Worm (Caenorhabditis elegans) whole organism, late embryonic: Measurements from ENCODE around the gene frpr-3.

ENCODE experiments used
- C08G9.2 ChIP-seq: sonication (generic microtip); optimal IDR thresholded peaks from 2 replicates; lab custom pipeline; 2016; ENCODE audit warnings: mild to moderate bottlenecking, missing genetic modification characterization, moderate library complexity, missing compliant biosample characterization
- K09A11.1 ChIP-seq: sonication (generic microtip); optimal IDR thresholded peaks from 2 replicates; lab custom pipeline; 2017; ENCODE audit warnings: antibody characterized with exemption, mild to moderate bottlenecking, missing genetic modification characterization, missing compliant biosample characterization; ENCODE audit not compliant: insufficient read depth
- ceh-19 ChIP-seq: fragments of 200-800 bp; sonication (Bioruptor generic); optimal IDR thresholded peaks from 2 replicates; lab custom pipeline; 2018; ENCODE audit warnings: mild to moderate bottlenecking, missing genetic modification characterization, missing compliant biosample characterization
- eyg-1 ChIP-seq: sonication (generic microtip); optimal IDR thresholded peaks from 2 replicates; lab custom pipeline; 2016; ENCODE audit warnings: missing genotype, missing genetic modification characterization, missing compliant biosample characterization
- pha-4 ChIP-seq: fragments of 150-350 bp; optimal IDR thresholded peaks from 2 replicates; lab custom pipeline; 2018; ENCODE audit warnings: missing biosample characterization, missing genetic modification reagents, missing genetic modification characterization
- pqm-1 ChIP-seq: sonication (generic microtip); optimal IDR thresholded peaks from 2 replicates; lab custom pipeline; 2016; ENCODE audit warnings: missing genetic modification characterization, missing compliant biosample characterization
- zip-5 ChIP-seq: sonication (generic microtip); optimal IDR thresholded peaks from 2 replicates; lab custom pipeline; 2016; ENCODE audit warnings: missing genetic modification characterization, missing compliant biosample characterization

DNA sequence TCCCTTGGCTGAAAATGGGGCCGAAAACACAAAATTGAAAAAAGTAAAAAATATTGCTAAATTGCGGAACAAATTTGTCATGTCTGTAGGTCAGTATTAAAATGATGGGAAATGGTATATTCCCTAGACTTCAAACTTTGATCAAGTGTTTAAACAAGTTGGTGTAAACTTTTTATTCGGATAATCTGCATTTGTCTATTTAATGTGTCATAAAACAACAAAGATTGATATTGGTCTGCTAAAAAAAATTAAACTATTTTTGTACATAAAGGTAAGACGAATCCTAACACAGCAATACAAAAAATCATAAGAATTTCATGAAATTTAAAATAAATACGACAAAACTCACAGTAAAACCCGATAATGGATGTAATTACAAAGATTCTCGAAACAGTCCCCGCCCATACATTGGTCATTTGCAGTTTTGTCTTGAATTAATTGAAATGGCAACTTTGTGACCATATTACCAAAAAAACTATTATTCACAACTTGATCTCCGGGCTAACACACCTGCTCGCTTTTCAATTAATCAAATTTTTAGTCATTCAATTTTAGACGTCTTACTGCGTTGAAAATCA, 47.0 kb upstream of the frpr-3 start, which contains the start of the genes ZK105.6 and ZK105.8:
- TF ChIP-seq C08G9.2 (tag; lab: Kevin White, UChicago) = no peak
- TF ChIP-seq pqm-1 (tag; lab: Kevin White, UChicago) = no peak
- no peak for TF ChIP-seq K09A11.1 (tag; lab: Kevin White, UChicago)
- TF ChIP-seq ceh-19 (GFP tag; lab: Kevin White, UChicago) = no peak
- no peak for TF ChIP-seq zip-5 (tag; lab: Kevin White, UChicago)
- TF ChIP-seq pha-4 (tag; lab: Kevin White, UChicago) = no peak
- no peak for TF ChIP-seq eyg-1 (tag; lab: Kevin White, UChicago)
